Fruit fly (Drosophila melanogaster) whole organism, embryonic: ENCODE data around the gene Cpr66Cb.

Experiments
- Bgb ChIP-seq: fragments of 200-800 bp; sonication (Bioruptor generic); IDR thresholded peaks from 2 replicates; pipeline ENCODE4 v1.3.6; 2022; ENCODE audit warnings: missing biosample characterization, missing genetic modification characterization; ENCODE audit not compliant: partially characterized antibody
- CG15269 ChIP-seq: fragments of 200-800 bp; sonication (Bioruptor generic); optimal IDR thresholded peaks from 2 replicates; lab custom pipeline; 2018; ENCODE audit warnings: missing biosample characterization, mild to moderate bottlenecking, missing genetic modification characterization, moderate library complexity
- D19B ChIP-seq: fragments of 200-800 bp; sonication (Bioruptor generic); optimal IDR thresholded peaks from 2 replicates; lab custom pipeline; 2017; ENCODE audit warnings: missing biosample characterization, mild to moderate bottlenecking, missing genetic modification characterization
- pros ChIP-seq: fragments of 200-800 bp; sonication (Bioruptor generic); optimal IDR thresholded peaks from 3 replicates; lab custom pipeline; 2019; ENCODE audit warnings: missing biosample characterization, mild to moderate bottlenecking, missing genetic modification characterization, moderate library complexity

- TF ChIP-seq D19B (GFP tag; lab: Kevin White, UChicago) (no peak), CG15269 (tag; lab: Kevin White, UChicago) (no peak), Bgb (GFP tag; lab: Robert Waterston, UW) (no peak), pros (GFP tag; lab: Kevin White, UChicago) (no peak)
These were observed 23.7 kb downstream of the Cpr66Cb start for dm6 chr3L:8360063-8360642.
